Fruit fly (Drosophila melanogaster) whole organism, embryonic: ENCODE data around the gene pnt.

Experiments
- Asciz ChIP-seq: fragments of 200-800 bp; sonication (Bioruptor generic); optimal IDR thresholded peaks from 2 replicates; lab custom pipeline; 2017; ENCODE audit warnings: missing biosample characterization, mild to moderate bottlenecking, missing genetic modification characterization, missing genetic modification reagents
- Atf-2 ChIP-seq: fragments of 200-800 bp; sonication (Bioruptor generic); optimal IDR thresholded peaks from 2 replicates; lab custom pipeline; 2016; ENCODE audit warnings: missing biosample characterization, missing genetic modification characterization
- B-H1 ChIP-seq: fragments of 200-800 bp; sonication (Bioruptor generic); IDR thresholded peaks from 3 replicates; pipeline ENCODE4 v1.3.6; 2022; ENCODE audit warnings: missing biosample characterization, missing genetic modification characterization
- CG1024 ChIP-seq: fragments of 200-800 bp; sonication (Bioruptor generic); IDR thresholded peaks from 2 replicates; pipeline ENCODE4 v1.3.6; 2022; ENCODE audit warnings: missing biosample characterization, missing genetic modification characterization
- CG10654 ChIP-seq: fragments of 200-800 bp; sonication (Bioruptor generic); optimal IDR thresholded peaks from 2 replicates; lab custom pipeline; 2016; ENCODE audit warnings: missing biosample characterization, missing genetic modification characterization
- CG11398 ChIP-seq: fragments of 200-800 bp; sonication (Bioruptor generic); optimal IDR thresholded peaks from 2 replicates; lab custom pipeline; 2016; ENCODE audit warnings: missing biosample characterization, missing genetic modification characterization
- CG11456 ChIP-seq: fragments of 200-800 bp; sonication (Bioruptor generic); IDR thresholded peaks from 3 replicates; pipeline ENCODE4 v1.3.6; 2022; ENCODE audit warnings: missing biosample characterization, missing genetic modification characterization
- CG11504 ChIP-seq: fragments of 200-800 bp; sonication (Bioruptor generic); optimal IDR thresholded peaks from 3 replicates; lab custom pipeline; 2019; ENCODE audit warnings: missing biosample characterization, mild to moderate bottlenecking, missing genetic modification characterization, moderate library complexity
- CG11560 ChIP-seq: fragments of 200-800 bp; sonication (Bioruptor generic); IDR thresholded peaks from 3 replicates; pipeline ENCODE4 v1.3.6; 2022; ENCODE audit warnings: missing biosample characterization, missing genetic modification characterization
- CG12299 ChIP-seq: fragments of 200-800 bp; sonication (Bioruptor generic); optimal IDR thresholded peaks from 2 replicates; lab custom pipeline; 2018; ENCODE audit warnings: missing biosample characterization, mild to moderate bottlenecking, missing genetic modification characterization
- CG12769 ChIP-seq: fragments of 200-800 bp; sonication (Bioruptor generic); optimal IDR thresholded peaks from 2 replicates; lab custom pipeline; 2019; ENCODE audit warnings: missing biosample characterization, mild to moderate bottlenecking, missing genetic modification characterization, moderate library complexity
- CG1529 ChIP-seq: fragments of 200-800 bp; sonication (Bioruptor generic); optimal IDR thresholded peaks from 3 replicates; lab custom pipeline; 2018; ENCODE audit warnings: missing biosample characterization, missing genetic modification characterization
- CG1647 ChIP-seq: fragments of 200-800 bp; sonication (Bioruptor generic); optimal IDR thresholded peaks from 3 replicates; lab custom pipeline; 2016; ENCODE audit warnings: missing biosample characterization, missing genetic modification characterization
- CG18619 ChIP-seq: fragments of 200-800 bp; sonication (Bioruptor generic); optimal IDR thresholded peaks from 3 replicates; lab custom pipeline; 2017; ENCODE audit warnings: missing biosample characterization, mild to moderate bottlenecking, missing genetic modification characterization
- CG2199 ChIP-seq: fragments of 200-800 bp; sonication (Bioruptor generic); IDR thresholded peaks from 3 replicates; pipeline ENCODE4 v1.3.6; 2022; ENCODE audit warnings: missing biosample characterization, missing genetic modification characterization
- CG7745 ChIP-seq: fragments of 200-800 bp; sonication (Bioruptor generic); optimal IDR thresholded peaks from 2 replicates; lab custom pipeline; 2018; ENCODE audit warnings: missing biosample characterization, mild to moderate bottlenecking, missing genetic modification characterization, moderate library complexity
- Dbx ChIP-seq: fragments of 200-800 bp; sonication (Bioruptor generic); IDR thresholded peaks from 3 replicates; pipeline ENCODE4 v1.3.6; 2022; ENCODE audit warnings: missing biosample characterization, missing genetic modification characterization
- Dip3 ChIP-seq: fragments of 200-800 bp; sonication (Bioruptor generic); optimal IDR thresholded peaks from 3 replicates; lab custom pipeline; 2016; ENCODE audit warnings: missing biosample characterization, missing genetic modification characterization
- Drgx ChIP-seq: fragments of 200-800 bp; sonication (Bioruptor generic); IDR thresholded peaks from 2 replicates; pipeline ENCODE4 v1.3.6; 2022; ENCODE audit warnings: missing biosample characterization, missing genetic modification characterization
- Eip74EF ChIP-seq, 2 experiments: fragments of 200-800 bp in 1 of 2; fragments of >200 bp in 1 of 2; sonication (Bioruptor generic) in 1 of 2; optimal IDR thresholded peaks; 2 replicates each; lab custom pipeline; 2017 to 2019; ENCODE audit warnings: missing biosample characterization in 2 of 2, missing genetic modification characterization in 2 of 2, mild to moderate bottlenecking in 1 of 2, moderate library complexity in 1 of 2
- Ets65A ChIP-seq: fragments of 200-800 bp; sonication (Bioruptor generic); peaks from one replicate; lab custom pipeline; 2016; ENCODE audit warnings: missing biosample characterization, missing genetic modification characterization
- Hand ChIP-seq: fragments of 200-800 bp; sonication (Bioruptor generic); optimal IDR thresholded peaks from 2 replicates; lab custom pipeline; 2017; ENCODE audit warnings: mild to moderate bottlenecking, missing biosample characterization, missing genetic modification reagents, missing genetic modification characterization
- Hr51 ChIP-seq, 2 experiments: fragments of 200-800 bp; sonication (Bioruptor generic); optimal IDR thresholded peaks; 2 replicates in 1 of 2; 3 replicates in 1 of 2; lab custom pipeline; 2016 to 2018; ENCODE audit warnings: missing biosample characterization in 2 of 2, missing genetic modification characterization in 2 of 2, mild to moderate bottlenecking in 1 of 2, moderate library complexity in 1 of 2
- Jarid2 ChIP-seq: fragments of 200-800 bp; sonication (Bioruptor generic); optimal IDR thresholded peaks from 3 replicates; lab custom pipeline; 2017; ENCODE audit warnings: mild to moderate bottlenecking, missing biosample characterization, missing genetic modification reagents, missing genetic modification characterization
- Neu2 ChIP-seq: fragments of 200-800 bp; sonication (Bioruptor generic); optimal IDR thresholded peaks from 3 replicates; lab custom pipeline; 2016; ENCODE audit warnings: missing biosample characterization, missing genetic modification characterization, borderline replicate concordance
- Nf-YC ChIP-seq: fragments of 200-800 bp; optimal IDR thresholded peaks from 3 replicates; lab custom pipeline; 2019; ENCODE audit warnings: missing biosample characterization, mild to moderate bottlenecking, missing genetic modification characterization, moderate library complexity
- Sin3A ChIP-seq: fragments of >200 bp; optimal IDR thresholded peaks from 2 replicates; lab custom pipeline; 2018
- Sox102F ChIP-seq: fragments of 200-800 bp; sonication (Bioruptor generic); optimal IDR thresholded peaks from 2 replicates; lab custom pipeline; 2018; ENCODE audit warnings: missing biosample characterization, mild to moderate bottlenecking, missing genetic modification characterization, moderate library complexity
- cato ChIP-seq: fragments of 200-800 bp; sonication (Bioruptor generic); optimal IDR thresholded peaks from 2 replicates; lab custom pipeline; 2016; ENCODE audit warnings: missing biosample characterization, missing genetic modification characterization, borderline replicate concordance
- chinmo ChIP-seq: fragments of 200-800 bp; sonication (Bioruptor generic); IDR thresholded peaks from 4 replicates; pipeline ENCODE4 v1.3.6; 2022; ENCODE audit warnings: missing biosample characterization, missing genetic modification characterization; ENCODE audit not compliant: partially characterized antibody
- danr ChIP-seq: fragments of 200-800 bp; sonication (Bioruptor generic); IDR thresholded peaks from 2 replicates; pipeline ENCODE4 v1.3.6; 2022; ENCODE audit warnings: missing biosample characterization, missing genetic modification characterization
- dmrt11E ChIP-seq: fragments of 200-800 bp; sonication (Bioruptor generic); optimal IDR thresholded peaks from 3 replicates; lab custom pipeline; 2018; ENCODE audit warnings: missing biosample characterization, mild to moderate bottlenecking, missing genetic modification characterization, moderate library complexity
- dmrt99B ChIP-seq: fragments of 200-800 bp; sonication (Bioruptor generic); optimal IDR thresholded peaks from 2 replicates; lab custom pipeline; 2018; ENCODE audit warnings: missing biosample characterization, mild to moderate bottlenecking, missing genetic modification characterization, moderate library complexity
- eve ChIP-seq, 2 experiments: fragments of >200 bp; optimal IDR thresholded peaks; 2 replicates each; lab custom pipeline; 2017; ENCODE audit warnings: missing biosample characterization in 2 of 2, missing genetic modification characterization in 2 of 2
- gem ChIP-seq: fragments of 200-800 bp; sonication (Bioruptor generic); optimal IDR thresholded peaks from 2 replicates; lab custom pipeline; 2019; ENCODE audit warnings: missing biosample characterization, mild to moderate bottlenecking, missing genetic modification characterization, moderate library complexity
- gro ChIP-seq: fragments of 200-800 bp; sonication (Bioruptor generic); optimal IDR thresholded peaks from 2 replicates; lab custom pipeline; 2016; ENCODE audit warnings: missing biosample characterization, missing genetic modification characterization
- jumu ChIP-seq: fragments of 200-800 bp; sonication (Bioruptor generic); optimal IDR thresholded peaks from 3 replicates; lab custom pipeline; 2016; ENCODE audit warnings: missing biosample characterization, missing genetic modification characterization
- kni ChIP-seq: fragments of 200-800 bp; sonication (Bioruptor generic); optimal IDR thresholded peaks from 3 replicates; lab custom pipeline; 2017; ENCODE audit warnings: mild to moderate bottlenecking, missing biosample characterization, missing genetic modification reagents, missing genetic modification characterization
- lola ChIP-seq, 3 experiments: fragments of >200 bp in 2 of 3; fragments of 200-800 bp in 1 of 3; sonication (Bioruptor generic) in 1 of 3; optimal IDR thresholded peaks; 2 replicates each; lab custom pipeline; 2017 to 2019; ENCODE audit warnings: missing biosample characterization in 3 of 3, missing genetic modification characterization in 3 of 3, mild to moderate bottlenecking in 1 of 3, moderate library complexity in 1 of 3
- nau ChIP-seq: fragments of 200-800 bp; sonication (Bioruptor generic); optimal IDR thresholded peaks from 3 replicates; lab custom pipeline; 2017; ENCODE audit warnings: missing biosample characterization, mild to moderate bottlenecking, missing genetic modification characterization, missing genetic modification reagents
- phol ChIP-seq: fragments of 200-800 bp; sonication (Bioruptor generic); optimal IDR thresholded peaks from 3 replicates; lab custom pipeline; 2018; ENCODE audit warnings: missing biosample characterization, mild to moderate bottlenecking, missing genetic modification characterization, moderate library complexity
- sens ChIP-seq: fragments of 200-800 bp; sonication (Bioruptor generic); peaks from one replicate; lab custom pipeline; 2016; ENCODE audit warnings: missing biosample characterization, missing genetic modification characterization
- shn ChIP-seq: fragments of 200-800 bp; sonication (Bioruptor generic); optimal IDR thresholded peaks from 3 replicates; lab custom pipeline; 2016; ENCODE audit warnings: missing biosample characterization, missing genetic modification characterization
- sisA ChIP-seq: fragments of 200-800 bp; sonication (Bioruptor generic); IDR thresholded peaks from 2 replicates; pipeline ENCODE4 v1.3.6; 2022; ENCODE audit warnings: missing biosample characterization, missing genetic modification characterization
- trh ChIP-seq: fragments of 200-800 bp; sonication (Bioruptor generic); optimal IDR thresholded peaks from 2 replicates; lab custom pipeline; 2016; ENCODE audit warnings: missing biosample characterization, missing genetic modification characterization
- vvl ChIP-seq: fragments of 200-800 bp; sonication (Bioruptor generic); IDR thresholded peaks from 2 replicates; pipeline ENCODE4 v1.3.6; 2022; ENCODE audit warnings: missing biosample characterization, missing genetic modification characterization
- zfh1 ChIP-seq: fragments of 200-800 bp; sonication (Bioruptor generic); IDR thresholded peaks from 3 replicates; pipeline ENCODE4 v1.3.6; 2022; ENCODE audit warnings: missing biosample characterization, missing genetic modification characterization

Gene pnt

dm6 chr3R:23346007-23346681, at the start of gene pnt (continued):
- TF ChIP-seq Drgx (GFP tag; lab: Robert Waterston, UW) (0 out of 2 replicates have a peak, but pooled peaks have one; percentile 17), CG12769 (tag; lab: Kevin White, UChicago) (peak; percentile 4), Sin3A (no peak), vvl (GFP tag; lab: Robert Waterston, UW) (peak; percentile 33; the same call in 1 of the 2 replicates), sens (GFP tag; lab: Kevin White, UChicago) (peak; percentile 78), Eip74EF (GFP tag; optimal IDR thresholded peaks at IDR 0.05; lab: Kevin White, UChicago) (no peak), chinmo (GFP tag; lab: Robert Waterston, UW) (0 out of 4 replicates have a peak, but pooled peaks have one; percentile 63), Jarid2 (GFP tag; lab: Kevin White, UChicago) (peak; percentile 95)
- TF ChIP-seq, all 482 proteins: peak for 27

dm6 chr3R:23395720-23396119, 49.8 kb upstream of the pnt start:
- TF ChIP-seq Drgx (GFP tag; lab: Robert Waterston, UW) (peak; percentile 77), kni (no peak), B-H1 (GFP tag; lab: Robert Waterston, UW) (no peak), danr (GFP tag; lab: Robert Waterston, UW) (no peak), CG11456 (no peak), CG10654 (GFP tag; lab: Kevin White, UChicago) (no peak), sisA (GFP tag; lab: Robert Waterston, UW) (no peak), Dip3 (GFP tag; lab: Kevin White, UChicago) (no peak), Sox102F (GFP tag; lab: Kevin White, UChicago) (peak; percentile 53), CG11398 (GFP tag; lab: Kevin White, UChicago) (no peak), cato (GFP tag; lab: Kevin White, UChicago) (peak; percentile 3), dmrt99B (tag; lab: Kevin White, UChicago) (peak; percentile 21), shn (GFP tag; lab: Kevin White, UChicago) (no peak), Atf-2 (GFP tag; lab: Kevin White, UChicago) (no peak), Neu2 (GFP tag; lab: Kevin White, UChicago) (no peak), CG11504 (tag; lab: Kevin White, UChicago) (peak; percentile 28), sens (GFP tag; lab: Kevin White, UChicago) (peak; percentile 76), trh (GFP tag; lab: Kevin White, UChicago) (no peak), jumu (GFP tag; lab: Kevin White, UChicago) (no peak), Dbx (GFP tag; lab: Robert Waterston, UW) (no peak), CG1529 (GFP tag; lab: Kevin White, UChicago) (no peak), CG12299 (no peak), CG7745 (tag; lab: Kevin White, UChicago) (no peak), phol (tag; lab: Kevin White, UChicago) (peak; percentile 20), zfh1 (GFP tag; lab: Robert Waterston, UW) (no peak), Asciz (no peak), Hr51 (GFP tag; optimal IDR thresholded peaks at IDR 0.05; lab: Kevin White, UChicago) (peak in 1 of 2 experiments; percentile 26), dmrt11E (tag; lab: Kevin White, UChicago) (no peak), CG2199 (no peak), lola (GFP tag; optimal IDR thresholded peaks at IDR 0.05; lab: Kevin White, UChicago) (no peak), CG1647 (no peak), CG1024 (GFP tag; lab: Robert Waterston, UW) (no peak), Hand (GFP tag; lab: Kevin White, UChicago) (no peak), chinmo (GFP tag; lab: Robert Waterston, UW) (no peak), eve (GFP tag; optimal IDR thresholded peaks at IDR 0.05; lab: Kevin White, UChicago) (peak in 1 of 2 experiments; percentile 1), Ets65A (GFP tag; lab: Kevin White, UChicago) (peak; percentile 26), nau (no peak), CG11560 (tag; lab: Robert Waterston, UW) (no peak), gro (GFP tag; lab: Kevin White, UChicago) (no peak), CG18619 (GFP tag; lab: Kevin White, UChicago) (no peak), gem (tag; lab: Kevin White, UChicago) (peak; percentile 29), Nf-YC (tag; lab: Kevin White, UChicago) (no peak)
